Worm (Caenorhabditis elegans) whole organism, mixed stage, embryonic: ENCODE measurements around the gene F01F1.11.

Experiments
- M03D4.4 ChIP-seq: sonication (generic microtip); optimal IDR thresholded peaks from 2 replicates; lab custom pipeline; 2017; ENCODE audit warnings: mild to moderate bottlenecking, missing genetic modification characterization, missing compliant biosample characterization
- bed-3 ChIP-seq: fragments of 200-800 bp; sonication (Bioruptor generic); optimal IDR thresholded peaks from 3 replicates; lab custom pipeline; 2018; ENCODE audit warnings: mild to moderate bottlenecking, missing genetic modification characterization, moderate library complexity, missing compliant biosample characterization
- ceh-39 ChIP-seq: fragments of 150-350 bp; optimal IDR thresholded peaks from 2 replicates; lab custom pipeline; 2014; ENCODE audit warnings: missing biosample characterization, missing genetic modification characterization
- ceh-43 ChIP-seq: fragments of 200-800 bp; sonication (Bioruptor generic); optimal IDR thresholded peaks from 2 replicates; lab custom pipeline; 2018; ENCODE audit warnings: mild to moderate bottlenecking, missing genetic modification characterization, moderate library complexity, missing compliant biosample characterization
- ces-1 ChIP-seq: fragments of 150-350 bp; optimal IDR thresholded peaks from 2 replicates; lab custom pipeline; 2014; ENCODE audit warnings: missing biosample characterization, missing genetic modification reagents, missing genetic modification characterization
- elt-1 ChIP-seq: sonication (generic microtip); optimal IDR thresholded peaks from 2 replicates; lab custom pipeline; 2017; ENCODE audit warnings: missing genetic modification characterization, mild to moderate bottlenecking, missing compliant biosample characterization, antibody characterized with exemption, moderate library complexity, borderline replicate concordance; ENCODE audit not compliant: insufficient read depth
- elt-3 ChIP-seq: fragments of 150-350 bp; optimal IDR thresholded peaks from 2 replicates; lab custom pipeline; 2014; ENCODE audit warnings: missing biosample characterization, missing genetic modification characterization
- flh-1 ChIP-seq: fragments of 200-800 bp; sonication (Bioruptor generic); optimal IDR thresholded peaks from 2 replicates; lab custom pipeline; 2018; ENCODE audit warnings: mild to moderate bottlenecking, missing genetic modification characterization, moderate library complexity, missing compliant biosample characterization
- ham-2 ChIP-seq: fragments of 200-800 bp; sonication (Bioruptor generic); optimal IDR thresholded peaks from 2 replicates; lab custom pipeline; 2018; ENCODE audit warnings: mild to moderate bottlenecking, missing genetic modification characterization, missing compliant biosample characterization
- hlh-1 ChIP-seq: fragments of 150-350 bp; optimal IDR thresholded peaks from 2 replicates; lab custom pipeline; 2014; ENCODE audit warnings: missing biosample characterization, missing genetic modification reagents, missing genetic modification characterization
- lin-13 ChIP-seq: fragments of 150-350 bp; optimal IDR thresholded peaks from 2 replicates; lab custom pipeline; 2014; ENCODE audit warnings: missing biosample characterization, missing genetic modification characterization
- mab-5 ChIP-seq: fragments of 150-350 bp; optimal IDR thresholded peaks from 2 replicates; lab custom pipeline; 2014; ENCODE audit warnings: missing biosample characterization, missing genetic modification characterization
- mep-1 ChIP-seq: fragments of 150-350 bp; optimal IDR thresholded peaks from 2 replicates; lab custom pipeline; 2017; ENCODE audit warnings: missing biosample characterization, missing genetic modification reagents, missing genetic modification characterization, inconsistent platforms
- mls-2 ChIP-seq: sonication (generic microtip); optimal IDR thresholded peaks from 2 replicates; lab custom pipeline; 2016; ENCODE audit warnings: mild to moderate bottlenecking, missing genetic modification characterization, moderate library complexity, missing compliant biosample characterization
- nhr-12 ChIP-seq: fragments of 150-350 bp; optimal IDR thresholded peaks from 2 replicates; lab custom pipeline; 2014; ENCODE audit warnings: missing biosample characterization, missing genetic modification characterization
- nhr-2 ChIP-seq: fragments of 150-350 bp; optimal IDR thresholded peaks from 2 replicates; lab custom pipeline; 2014; ENCODE audit warnings: missing biosample characterization, missing genetic modification characterization
- nhr-237 ChIP-seq: fragments of 150-350 bp; optimal IDR thresholded peaks from 2 replicates; lab custom pipeline; 2014; ENCODE audit warnings: missing biosample characterization, missing genetic modification characterization
- nhr-28 ChIP-seq: fragments of 150-350 bp; optimal IDR thresholded peaks from 2 replicates; lab custom pipeline; 2014; ENCODE audit warnings: missing biosample characterization, missing genetic modification characterization
- nhr-76 ChIP-seq: sonication (generic microtip); optimal IDR thresholded peaks from 2 replicates; lab custom pipeline; 2017; ENCODE audit warnings: missing biosample characterization, missing genetic modification characterization
- sem-2 ChIP-seq: fragments of 200-800 bp; sonication (Bioruptor generic); optimal IDR thresholded peaks from 2 replicates; lab custom pipeline; 2018; ENCODE audit warnings: mild to moderate bottlenecking, missing genetic modification characterization, missing compliant biosample characterization
- snpc-4 ChIP-seq: fragments of 150-350 bp; optimal IDR thresholded peaks from 2 replicates; lab custom pipeline; 2014; ENCODE audit warnings: missing biosample characterization, missing genetic modification characterization
- sptf-1 ChIP-seq: sonication (generic microtip); optimal IDR thresholded peaks from 2 replicates; lab custom pipeline; 2017; ENCODE audit warnings: mild to moderate bottlenecking, missing genetic modification characterization, moderate library complexity, missing compliant biosample characterization
- tbx-8 ChIP-seq: fragments of 200-800 bp; sonication (Bioruptor generic); optimal IDR thresholded peaks from 2 replicates; lab custom pipeline; 2018; ENCODE audit warnings: mild to moderate bottlenecking, missing genetic modification characterization, moderate library complexity, missing compliant biosample characterization
- unc-120 ChIP-seq: sonication (generic microtip); optimal IDR thresholded peaks from 2 replicates; lab custom pipeline; 2017; ENCODE audit warnings: missing genetic modification characterization, missing compliant biosample characterization; ENCODE audit not compliant: poor library complexity, severe bottlenecking
- unc-39 ChIP-seq: fragments of 150-350 bp; optimal IDR thresholded peaks from 2 replicates; lab custom pipeline; 2014; ENCODE audit warnings: missing biosample characterization, missing genetic modification characterization
- unc-62 ChIP-seq: fragments of 150-350 bp; optimal IDR thresholded peaks from 2 replicates; lab custom pipeline; 2014; ENCODE audit warnings: missing biosample characterization, missing genetic modification reagents, missing genetic modification characterization
- zip-8 ChIP-seq: fragments of 150-350 bp; optimal IDR thresholded peaks from 2 replicates; lab custom pipeline; 2014; ENCODE audit warnings: missing biosample characterization, missing genetic modification characterization
- ztf-11 ChIP-seq: fragments of 150-350 bp; optimal IDR thresholded peaks from 2 replicates; lab custom pipeline; 2014; ENCODE audit warnings: missing biosample characterization, missing genetic modification characterization

F01F1.11 gene

ce11 chrIII:5839147-5839546 lies 32.5 kb downstream of the F01F1.11 start:
- TF ChIP-seq snpc-4 (no peak), ceh-43 (GFP tag; lab: Kevin White, UChicago) (no peak), elt-3 (tag; lab: Kevin White, UChicago) (peak; percentile 32)

- peak; percentile 15 for TF ChIP-seq elt-3 (tag; lab: Kevin White, UChicago)
- TF ChIP-seq ceh-39 (tag; lab: Kevin White, UChicago), result no peak
- peak; percentile 48 for TF ChIP-seq ham-2
- TF ChIP-seq unc-120 (tag; lab: Kevin White, UChicago), result no peak
- no peak for TF ChIP-seq tbx-8 (GFP tag; lab: Kevin White, UChicago)
- TF ChIP-seq ces-1 (GFP tag; lab: Kevin White, UChicago), result no peak
- no peak for TF ChIP-seq sem-2 (GFP tag; lab: Kevin White, UChicago)
- no peak for TF ChIP-seq lin-13 (tag; lab: Kevin White, UChicago)
- peak; percentile 26 for TF ChIP-seq mep-1
- no peak for TF ChIP-seq zip-8 (tag; lab: Kevin White, UChicago)
- TF ChIP-seq unc-62 (GFP tag; lab: Kevin White, UChicago), result no peak
- no peak for TF ChIP-seq nhr-12 (tag; lab: Kevin White, UChicago)
- TF ChIP-seq ztf-11 (tag; lab: Kevin White, UChicago), result no peak
- TF ChIP-seq snpc-4, result no peak
- no peak for TF ChIP-seq bed-3 (GFP tag; lab: Kevin White, UChicago)
- TF ChIP-seq elt-1, result peak; percentile 95
- TF ChIP-seq unc-39 (tag; lab: Kevin White, UChicago), result no peak
- TF ChIP-seq nhr-2 (tag; lab: Kevin White, UChicago), result no peak
- no peak for TF ChIP-seq nhr-28
- no peak for TF ChIP-seq flh-1 (GFP tag; lab: Kevin White, UChicago)
- no peak for TF ChIP-seq nhr-76 (tag; lab: Kevin White, UChicago)
- no peak for TF ChIP-seq ceh-43 (GFP tag; lab: Kevin White, UChicago)
- TF ChIP-seq, all 35 proteins: peak for 4
Observed at ce11 chrIII:5838159-5839046, 33.3 kb downstream of the F01F1.11 start.

- no peak for TF ChIP-seq nhr-28
- peak; percentile 21 for TF ChIP-seq sptf-1 (tag; lab: Kevin White, UChicago)
- peak; percentile 27 for TF ChIP-seq nhr-237 (tag; lab: Kevin White, UChicago)
Observed at ce11 chrIII:5836816-5837215, 34.9 kb downstream of the F01F1.11 start, which contains the start of gene W04D12.1. W04D12.1 (plus strand) TSS chrIII:5836926.

- TF ChIP-seq elt-1, result peak; percentile 6
- no peak for TF ChIP-seq zip-8 (tag; lab: Kevin White, UChicago)
- no peak for TF ChIP-seq hlh-1
Observed at ce11 chrIII:5836261-5836660, 35.4 kb downstream of the F01F1.11 start.

- TF ChIP-seq hlh-1 (peak; percentile 88), M03D4.4 (no peak), unc-120 (tag; lab: Kevin White, UChicago) (peak; percentile 53), nhr-237 (tag; lab: Kevin White, UChicago) (no peak), elt-3 (tag; lab: Kevin White, UChicago) (peak; percentile 10)
Observed at ce11 chrIII:5835163-5835871, 36.4 kb downstream of the F01F1.11 start.

ce11 chrIII:5834663-5835062 lies 37.0 kb downstream of the F01F1.11 start:
- TF ChIP-seq mls-2 (tag; lab: Kevin White, UChicago) (no peak), mab-5 (no peak), ces-1 (GFP tag; lab: Kevin White, UChicago) (peak; percentile 54), ztf-11 (tag; lab: Kevin White, UChicago) (no peak)
